Fruit fly (Drosophila melanogaster) whole organism, embryonic: ENCODE results near the gene CG3662.

Source experiments
- Bgb ChIP-seq: fragments of 200-800 bp; sonication (Bioruptor generic); IDR thresholded peaks from 2 replicates; pipeline ENCODE4 v1.3.6; 2022; ENCODE audit warnings: missing biosample characterization, missing genetic modification characterization; ENCODE audit not compliant: partially characterized antibody
- CG1024 ChIP-seq: fragments of 200-800 bp; sonication (Bioruptor generic); IDR thresholded peaks from 2 replicates; pipeline ENCODE4 v1.3.6; 2022; ENCODE audit warnings: missing biosample characterization, missing genetic modification characterization
- CG10462 ChIP-seq: fragments of 200-800 bp; sonication (Bioruptor generic); optimal IDR thresholded peaks from 2 replicates; lab custom pipeline; 2016; ENCODE audit warnings: missing biosample characterization, missing genetic modification characterization
- CG10959 ChIP-seq: fragments of 200-800 bp; sonication (Bioruptor generic); IDR thresholded peaks from 2 replicates; pipeline ENCODE4 v1.3.6; 2022; ENCODE audit warnings: missing biosample characterization, missing genetic modification characterization
- CG11398 ChIP-seq: fragments of 200-800 bp; sonication (Bioruptor generic); optimal IDR thresholded peaks from 2 replicates; lab custom pipeline; 2016; ENCODE audit warnings: missing biosample characterization, missing genetic modification characterization
- CG11504 ChIP-seq: fragments of 200-800 bp; sonication (Bioruptor generic); optimal IDR thresholded peaks from 3 replicates; lab custom pipeline; 2019; ENCODE audit warnings: missing biosample characterization, mild to moderate bottlenecking, missing genetic modification characterization, moderate library complexity
- CG12071 ChIP-seq: fragments of 200-800 bp; sonication (Bioruptor generic); optimal IDR thresholded peaks from 3 replicates; lab custom pipeline; 2018; ENCODE audit warnings: missing biosample characterization, mild to moderate bottlenecking, missing genetic modification characterization
- CG12236 ChIP-seq: fragments of 200-800 bp; sonication (Bioruptor generic); optimal IDR thresholded peaks from 2 replicates; lab custom pipeline; 2016; ENCODE audit warnings: missing biosample characterization, missing genetic modification characterization
- CG13894 ChIP-seq: fragments of 200-800 bp; sonication (Bioruptor generic); optimal IDR thresholded peaks from 3 replicates; lab custom pipeline; 2018; ENCODE audit warnings: missing biosample characterization, mild to moderate bottlenecking, missing genetic modification characterization, moderate library complexity
- CG1647 ChIP-seq: fragments of 200-800 bp; sonication (Bioruptor generic); optimal IDR thresholded peaks from 3 replicates; lab custom pipeline; 2016; ENCODE audit warnings: missing biosample characterization, missing genetic modification characterization
- CG17802 ChIP-seq: fragments of 200-800 bp; sonication (Bioruptor generic); optimal IDR thresholded peaks from 2 replicates; lab custom pipeline; 2018; ENCODE audit warnings: missing biosample characterization, mild to moderate bottlenecking, missing genetic modification characterization, moderate library complexity
- CG1832 ChIP-seq: fragments of 200-800 bp; sonication (Bioruptor generic); optimal IDR thresholded peaks from 2 replicates; lab custom pipeline; 2017; ENCODE audit warnings: missing biosample characterization, mild to moderate bottlenecking, missing genetic modification characterization, inconsistent platforms
- CG18619 ChIP-seq: fragments of 200-800 bp; sonication (Bioruptor generic); optimal IDR thresholded peaks from 3 replicates; lab custom pipeline; 2017; ENCODE audit warnings: missing biosample characterization, mild to moderate bottlenecking, missing genetic modification characterization
- CG2199 ChIP-seq: fragments of 200-800 bp; sonication (Bioruptor generic); IDR thresholded peaks from 3 replicates; pipeline ENCODE4 v1.3.6; 2022; ENCODE audit warnings: missing biosample characterization, missing genetic modification characterization
- CG2712 ChIP-seq: fragments of 200-800 bp; optimal IDR thresholded peaks from 3 replicates; lab custom pipeline; 2019; ENCODE audit warnings: missing biosample characterization, mild to moderate bottlenecking, missing genetic modification characterization, moderate library complexity
- CG31365 ChIP-seq: fragments of 200-800 bp; sonication (Bioruptor generic); optimal IDR thresholded peaks from 2 replicates; lab custom pipeline; 2018; ENCODE audit warnings: missing biosample characterization, mild to moderate bottlenecking, missing genetic modification characterization
- CG33557 ChIP-seq: fragments of 200-800 bp; sonication (Bioruptor generic); optimal IDR thresholded peaks from 2 replicates; lab custom pipeline; 2019; ENCODE audit warnings: missing biosample characterization, mild to moderate bottlenecking, missing genetic modification characterization, moderate library complexity
- CG3838 ChIP-seq: fragments of 200-800 bp; sonication (Bioruptor generic); optimal IDR thresholded peaks from 3 replicates; lab custom pipeline; 2016; ENCODE audit warnings: missing biosample characterization, missing genetic modification characterization
- CG4282 ChIP-seq: fragments of 200-800 bp; sonication (Bioruptor generic); optimal IDR thresholded peaks from 2 replicates; lab custom pipeline; 2016; ENCODE audit warnings: missing biosample characterization, missing genetic modification characterization
- CG4820 ChIP-seq: fragments of 200-800 bp; sonication (Bioruptor generic); optimal IDR thresholded peaks from 3 replicates; lab custom pipeline; 2016; ENCODE audit warnings: missing biosample characterization, missing genetic modification characterization
- CG5180 ChIP-seq: fragments of 200-800 bp; sonication (Bioruptor generic); optimal IDR thresholded peaks from 3 replicates; lab custom pipeline; 2017; ENCODE audit warnings: missing biosample characterization, missing genetic modification characterization, mild to moderate bottlenecking, moderate library complexity, missing genetic modification reagents
- D19B ChIP-seq: fragments of 200-800 bp; sonication (Bioruptor generic); optimal IDR thresholded peaks from 2 replicates; lab custom pipeline; 2017; ENCODE audit warnings: missing biosample characterization, mild to moderate bottlenecking, missing genetic modification characterization
- ERR ChIP-seq: fragments of 200-800 bp; sonication (Bioruptor generic); optimal IDR thresholded peaks from 2 replicates; lab custom pipeline; 2016; ENCODE audit warnings: missing biosample characterization, missing genetic modification characterization
- Elba2 ChIP-seq: fragments of 200-800 bp; sonication (Bioruptor generic); optimal IDR thresholded peaks from 3 replicates; lab custom pipeline; 2016; ENCODE audit warnings: missing biosample characterization, missing genetic modification characterization
- Jarid2 ChIP-seq: fragments of 200-800 bp; sonication (Bioruptor generic); optimal IDR thresholded peaks from 3 replicates; lab custom pipeline; 2017; ENCODE audit warnings: mild to moderate bottlenecking, missing biosample characterization, missing genetic modification reagents, missing genetic modification characterization
- Rfx ChIP-seq: fragments of 200-800 bp; sonication (Bioruptor generic); IDR thresholded peaks from 2 replicates; pipeline ENCODE4 v1.3.6; 2022; ENCODE audit warnings: missing biosample characterization, missing genetic modification characterization
- Scr ChIP-seq: fragments of 200-800 bp; sonication (Bioruptor generic); IDR thresholded peaks from 2 replicates; pipeline ENCODE4 v1.3.6; 2022; ENCODE audit warnings: missing biosample characterization, missing genetic modification characterization; ENCODE audit not compliant: partially characterized antibody
- Vsx1 ChIP-seq: fragments of 200-800 bp; sonication (Bioruptor generic); optimal IDR thresholded peaks from 2 replicates; lab custom pipeline; 2017; ENCODE audit warnings: missing biosample characterization, mild to moderate bottlenecking, missing genetic modification characterization, missing genetic modification reagents
- ato ChIP-seq: fragments of 200-800 bp; sonication (Bioruptor generic); IDR thresholded peaks from 2 replicates; pipeline ENCODE4 v1.3.6; 2022; ENCODE audit warnings: missing biosample characterization, missing genetic modification characterization; ENCODE audit not compliant: partially characterized antibody
- bcd ChIP-seq: fragments of 200-800 bp; sonication (Bioruptor generic); optimal IDR thresholded peaks from 2 replicates; lab custom pipeline; 2017; ENCODE audit warnings: missing biosample characterization, mild to moderate bottlenecking, missing genetic modification characterization
- bowl ChIP-seq: fragments of 200-800 bp; sonication (Bioruptor generic); IDR thresholded peaks from 2 replicates; pipeline ENCODE4 v1.3.6; 2022; ENCODE audit warnings: missing biosample characterization, missing genetic modification characterization
- dan ChIP-seq: fragments of 200-800 bp; sonication (Bioruptor generic); IDR thresholded peaks from 2 replicates; pipeline ENCODE4 v1.3.6; 2022; ENCODE audit warnings: missing biosample characterization, missing genetic modification characterization
- dati ChIP-seq: fragments of 200-800 bp; sonication (Bioruptor generic); IDR thresholded peaks from 2 replicates; pipeline ENCODE4 v1.3.6; 2022; ENCODE audit warnings: missing biosample characterization, missing genetic modification characterization
- dm ChIP-seq: fragments of 200-800 bp; sonication (Bioruptor generic); optimal IDR thresholded peaks from 3 replicates; lab custom pipeline; 2016; ENCODE audit warnings: missing biosample characterization, missing genetic modification characterization
- ewg ChIP-seq: fragments of 200-800 bp; sonication (Bioruptor generic); optimal IDR thresholded peaks from 3 replicates; lab custom pipeline; 2017; ENCODE audit warnings: mild to moderate bottlenecking, missing biosample characterization, missing genetic modification reagents, missing genetic modification characterization
- fd3F ChIP-seq: fragments of 200-800 bp; sonication (Bioruptor generic); optimal IDR thresholded peaks from 2 replicates; lab custom pipeline; 2018; ENCODE audit warnings: missing biosample characterization, mild to moderate bottlenecking, missing genetic modification characterization, moderate library complexity
- gce ChIP-seq: fragments of 200-800 bp; sonication (Bioruptor generic); IDR thresholded peaks from 3 replicates; pipeline ENCODE4 v1.3.6; 2022; ENCODE audit warnings: missing biosample characterization, missing genetic modification characterization
- gem ChIP-seq: fragments of 200-800 bp; sonication (Bioruptor generic); optimal IDR thresholded peaks from 2 replicates; lab custom pipeline; 2019; ENCODE audit warnings: missing biosample characterization, mild to moderate bottlenecking, missing genetic modification characterization, moderate library complexity
- gsb-n ChIP-seq: fragments of 200-800 bp; sonication (Bioruptor generic); optimal IDR thresholded peaks from 3 replicates; lab custom pipeline; 2018; ENCODE audit warnings: missing biosample characterization, mild to moderate bottlenecking, missing genetic modification characterization
- her ChIP-seq: fragments of 200-800 bp; sonication (Bioruptor generic); optimal IDR thresholded peaks from 2 replicates; lab custom pipeline; 2016; ENCODE audit warnings: missing biosample characterization, missing genetic modification characterization
- inv ChIP-seq: fragments of 200-800 bp; sonication (Bioruptor generic); IDR thresholded peaks from 2 replicates; pipeline ENCODE4 v1.3.6; 2022; ENCODE audit warnings: missing biosample characterization, missing genetic modification characterization; ENCODE audit not compliant: partially characterized antibody
- lmd ChIP-seq: fragments of 200-800 bp; sonication (Bioruptor generic); IDR thresholded peaks from 2 replicates; pipeline ENCODE4 v1.3.6; 2022; ENCODE audit warnings: missing biosample characterization, missing genetic modification characterization
- mld ChIP-seq: fragments of 200-800 bp; sonication (Bioruptor generic); IDR thresholded peaks from 3 replicates; pipeline ENCODE4 v1.3.6; 2022; ENCODE audit warnings: missing biosample characterization, missing genetic modification characterization; ENCODE audit not compliant: partially characterized antibody
- org-1 ChIP-seq: fragments of 200-800 bp; sonication (Bioruptor generic); optimal IDR thresholded peaks from 2 replicates; lab custom pipeline; 2017; ENCODE audit warnings: missing biosample characterization, missing genetic modification characterization
- pfk ChIP-seq: fragments of 200-800 bp; sonication (Bioruptor generic); optimal IDR thresholded peaks from 2 replicates; lab custom pipeline; 2018; ENCODE audit warnings: missing biosample characterization, mild to moderate bottlenecking, missing genetic modification characterization, moderate library complexity
- sc ChIP-seq, 3 experiments: fragments of >200 bp in 2 of 3; fragments of 200-800 bp in 1 of 3; sonication (Bioruptor generic) in 1 of 3; optimal IDR thresholded peaks; 2 replicates in 2 of 3; 3 replicates in 1 of 3; lab custom pipeline; 2017; ENCODE audit warnings: mild to moderate bottlenecking in 1 of 3, missing biosample characterization in 1 of 3, missing genetic modification characterization in 1 of 3, missing genetic modification reagents in 1 of 3
- scrt ChIP-seq: fragments of 200-800 bp; sonication (Bioruptor generic); optimal IDR thresholded peaks from 2 replicates; lab custom pipeline; 2018; ENCODE audit warnings: missing biosample characterization, mild to moderate bottlenecking, missing genetic modification characterization, moderate library complexity
- seq ChIP-seq: fragments of 200-800 bp; sonication (Bioruptor generic); IDR thresholded peaks from 2 replicates; pipeline ENCODE4 v1.3.6; 2022; ENCODE audit warnings: missing biosample characterization, missing genetic modification characterization
- slbo ChIP-seq: fragments of 200-800 bp; sonication (Bioruptor generic); IDR thresholded peaks from 2 replicates; pipeline ENCODE4 v1.3.6; 2022; ENCODE audit warnings: missing biosample characterization, missing genetic modification characterization
- z ChIP-seq: fragments of 200-800 bp; sonication (Bioruptor generic); IDR thresholded peaks from 3 replicates; pipeline ENCODE4 v1.3.6; 2022; ENCODE audit warnings: missing biosample characterization, missing genetic modification characterization
- zf30C ChIP-seq: fragments of 200-800 bp; sonication (Bioruptor generic); optimal IDR thresholded peaks from 3 replicates; lab custom pipeline; 2018; ENCODE audit warnings: missing biosample characterization, mild to moderate bottlenecking, missing genetic modification characterization

CG3662 gene

DNA sequence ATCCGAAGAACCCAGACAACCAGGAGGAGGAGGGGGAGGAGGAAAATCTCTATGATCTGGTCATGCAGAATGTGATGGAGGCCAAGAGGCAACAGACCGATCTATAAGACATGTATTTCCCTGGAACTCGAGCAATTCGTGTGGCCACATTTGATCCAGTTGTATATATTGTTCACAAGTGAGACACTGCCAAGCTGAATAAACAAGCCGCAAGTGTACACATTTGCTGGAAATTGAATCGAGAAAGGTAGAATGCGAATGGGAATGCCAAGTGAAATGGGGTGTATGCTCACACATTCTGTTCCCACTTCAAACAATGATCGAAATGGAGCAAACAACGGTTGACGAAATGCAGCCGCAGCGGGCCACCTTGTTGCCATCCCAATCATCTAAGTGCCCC, 34.9 kb downstream of the CG3662 start (continued):
- no peak for TF ChIP-seq ewg (GFP tag; lab: Kevin White, UChicago)
- peak; percentile 40; the same call in 1 of the 2 replicates for TF ChIP-seq Rfx (GFP tag; lab: Robert Waterston, UW)
- TF ChIP-seq CG13894 (tag; lab: Kevin White, UChicago) = peak; percentile 5
- TF ChIP-seq CG11504 (tag; lab: Kevin White, UChicago) = no peak
- TF ChIP-seq CG18619 = no peak
- TF ChIP-seq Scr (GFP tag; lab: Robert Waterston, UW) = no peak
- no peak for TF ChIP-seq z (GFP tag; lab: Robert Waterston, UW)
- no peak for TF ChIP-seq CG4820 (GFP tag; lab: Kevin White, UChicago)
- peak; percentile 31 for TF ChIP-seq CG33557
- TF ChIP-seq CG11398 (GFP tag; lab: Kevin White, UChicago) = no peak
- TF ChIP-seq dati (GFP tag; lab: Robert Waterston, UW) = no peak
- TF ChIP-seq seq = no peak
- TF ChIP-seq CG5180 (GFP tag; lab: Kevin White, UChicago) = no peak
- TF ChIP-seq CG10959 (GFP tag; lab: Robert Waterston, UW) = no peak
- no peak for TF ChIP-seq dm
- no peak for TF ChIP-seq zf30C (GFP tag; lab: Kevin White, UChicago)
- TF ChIP-seq pfk (GFP tag; lab: Kevin White, UChicago) = peak; percentile 16
- no peak for TF ChIP-seq CG1832
- TF ChIP-seq org-1 (GFP tag; lab: Kevin White, UChicago) = no peak
- no peak for TF ChIP-seq ERR (GFP tag; lab: Kevin White, UChicago)
- no peak for TF ChIP-seq D19B
- TF ChIP-seq CG1647 (GFP tag; lab: Kevin White, UChicago) = no peak
- TF ChIP-seq gce (GFP tag; lab: Robert Waterston, UW) = no peak
- TF ChIP-seq scrt (GFP tag; lab: Kevin White, UChicago) = no peak
- TF ChIP-seq CG10462 (GFP tag; lab: Kevin White, UChicago) = no peak
- no peak for TF ChIP-seq lmd (GFP tag; lab: Robert Waterston, UW)
- TF ChIP-seq bowl (GFP tag; lab: Robert Waterston, UW) = no peak
- no peak for TF ChIP-seq CG3838 (GFP tag; lab: Kevin White, UChicago)
- TF ChIP-seq CG17802 (tag; lab: Kevin White, UChicago) = no peak
- no peak for TF ChIP-seq inv (GFP tag; lab: Robert Waterston, UW)
- no peak for TF ChIP-seq CG2199 (GFP tag; lab: Robert Waterston, UW)
- no peak for TF ChIP-seq her (GFP tag; lab: Kevin White, UChicago)
- no peak for TF ChIP-seq CG4282 (GFP tag; lab: Kevin White, UChicago)
- no peak for TF ChIP-seq sc (optimal IDR thresholded peaks at IDR 0.05; lab: Kevin White, UChicago)
- no peak for TF ChIP-seq sc (GFP tag; optimal IDR thresholded peaks at IDR 0.05; lab: Kevin White, UChicago)
- no peak for TF ChIP-seq Vsx1 (GFP tag; lab: Kevin White, UChicago)
- no peak for TF ChIP-seq Bgb
- TF ChIP-seq fd3F (GFP tag; lab: Kevin White, UChicago) = no peak
- no peak for TF ChIP-seq dan
- no peak for TF ChIP-seq Jarid2
- TF ChIP-seq mld = no peak
- TF ChIP-seq slbo (GFP tag; lab: Robert Waterston, UW) = no peak
- peak; percentile 30 for TF ChIP-seq CG31365
- no peak for TF ChIP-seq CG2712 (tag; lab: Kevin White, UChicago)
- no peak for TF ChIP-seq gsb-n (tag; lab: Kevin White, UChicago)
- no peak for TF ChIP-seq bcd (GFP tag; lab: Kevin White, UChicago)
- TF ChIP-seq CG12071 = peak; percentile 26
- TF ChIP-seq CG12236 (GFP tag; lab: Kevin White, UChicago) = no peak
- TF ChIP-seq ato (GFP tag; lab: Robert Waterston, UW) = no peak
- TF ChIP-seq Elba2 (GFP tag; lab: Kevin White, UChicago) = no peak
- no peak for TF ChIP-seq CG1024
- no peak for TF ChIP-seq gem (tag; lab: Kevin White, UChicago)
